Fruit fly (Drosophila melanogaster) whole organism, embryonic: Measurements from ENCODE around the gene CG44362.

Experiments
- CG10543 ChIP-seq: fragments of 200-800 bp; sonication (Bioruptor generic); optimal IDR thresholded peaks from 3 replicates; lab custom pipeline; 2017; ENCODE audit warnings: missing biosample characterization, mild to moderate bottlenecking, missing genetic modification characterization, moderate library complexity
- CG10979 ChIP-seq: fragments of 200-800 bp; sonication (Bioruptor generic); optimal IDR thresholded peaks from 2 replicates; lab custom pipeline; 2018; ENCODE audit warnings: missing biosample characterization, mild to moderate bottlenecking, missing genetic modification characterization, moderate library complexity
- CG14710 ChIP-seq: fragments of 200-800 bp; sonication (Bioruptor generic); optimal IDR thresholded peaks from 3 replicates; lab custom pipeline; 2019; ENCODE audit warnings: missing biosample characterization, mild to moderate bottlenecking, missing genetic modification characterization, moderate library complexity
- CG1602 ChIP-seq: fragments of 200-800 bp; sonication (Bioruptor generic); optimal IDR thresholded peaks from 3 replicates; lab custom pipeline; 2016; ENCODE audit warnings: missing biosample characterization, missing genetic modification characterization
- CG17328 ChIP-seq: fragments of 200-800 bp; sonication (Bioruptor generic); IDR thresholded peaks from 2 replicates; pipeline ENCODE4 v1.3.6; 2022; ENCODE audit warnings: missing biosample characterization, missing genetic modification characterization
- CG17612 ChIP-seq: fragments of 200-800 bp; sonication (Bioruptor generic); IDR thresholded peaks from 2 replicates; pipeline ENCODE4 v1.3.6; 2022; ENCODE audit warnings: missing biosample characterization, missing genetic modification characterization
- CG17912 ChIP-seq: fragments of 200-800 bp; sonication (Bioruptor generic); optimal IDR thresholded peaks from 2 replicates; lab custom pipeline; 2018; ENCODE audit warnings: missing biosample characterization, mild to moderate bottlenecking, missing genetic modification characterization
- CG1792 ChIP-seq: fragments of 200-800 bp; sonication (Bioruptor generic); optimal IDR thresholded peaks from 2 replicates; lab custom pipeline; 2016; ENCODE audit warnings: missing biosample characterization, missing genetic modification characterization
- CG18262 ChIP-seq: fragments of 200-800 bp; optimal IDR thresholded peaks from 3 replicates; lab custom pipeline; 2019; ENCODE audit warnings: missing biosample characterization, mild to moderate bottlenecking, missing genetic modification characterization, moderate library complexity
- CG1832 ChIP-seq: fragments of 200-800 bp; sonication (Bioruptor generic); optimal IDR thresholded peaks from 2 replicates; lab custom pipeline; 2017; ENCODE audit warnings: missing biosample characterization, mild to moderate bottlenecking, missing genetic modification characterization, inconsistent platforms
- CG2199 ChIP-seq: fragments of 200-800 bp; sonication (Bioruptor generic); IDR thresholded peaks from 3 replicates; pipeline ENCODE4 v1.3.6; 2022; ENCODE audit warnings: missing biosample characterization, missing genetic modification characterization
- CG32532 ChIP-seq: fragments of 200-800 bp; sonication (Bioruptor generic); IDR thresholded peaks from 2 replicates; pipeline ENCODE4 v1.3.6; 2022; ENCODE audit warnings: missing biosample characterization, missing genetic modification characterization
- CG34376 ChIP-seq: fragments of 200-800 bp; sonication (Bioruptor generic); optimal IDR thresholded peaks from 2 replicates; lab custom pipeline; 2018; ENCODE audit warnings: missing biosample characterization, mild to moderate bottlenecking, missing genetic modification characterization
- D19B ChIP-seq: fragments of 200-800 bp; sonication (Bioruptor generic); optimal IDR thresholded peaks from 2 replicates; lab custom pipeline; 2017; ENCODE audit warnings: missing biosample characterization, mild to moderate bottlenecking, missing genetic modification characterization
- Doc2 ChIP-seq: fragments of 200-800 bp; sonication (Bioruptor generic); IDR thresholded peaks from 2 replicates; pipeline ENCODE4 v1.3.6; 2022; ENCODE audit warnings: missing biosample characterization, missing genetic modification characterization
- ERR ChIP-seq: fragments of 200-800 bp; sonication (Bioruptor generic); optimal IDR thresholded peaks from 2 replicates; lab custom pipeline; 2016; ENCODE audit warnings: missing biosample characterization, missing genetic modification characterization
- HLH3B ChIP-seq: fragments of 200-800 bp; sonication (Bioruptor generic); IDR thresholded peaks from 2 replicates; pipeline ENCODE4 v1.3.6; 2022; ENCODE audit warnings: missing biosample characterization, missing genetic modification characterization
- HLH54F ChIP-seq: fragments of 200-800 bp; sonication (Bioruptor generic); optimal IDR thresholded peaks from 3 replicates; lab custom pipeline; 2016; ENCODE audit warnings: missing biosample characterization, missing genetic modification characterization
- HLHmδ ChIP-seq: fragments of 200-800 bp; sonication (Bioruptor generic); optimal IDR thresholded peaks from 2 replicates; lab custom pipeline; 2018; ENCODE audit warnings: missing biosample characterization, mild to moderate bottlenecking, missing genetic modification characterization, moderate library complexity
- Hr3 ChIP-seq: fragments of 200-800 bp; sonication (Bioruptor generic); optimal IDR thresholded peaks from 3 replicates; lab custom pipeline; 2016; ENCODE audit warnings: missing biosample characterization, missing genetic modification characterization
- Hr51 ChIP-seq, 2 experiments: fragments of 200-800 bp; sonication (Bioruptor generic); optimal IDR thresholded peaks; 2 replicates in 1 of 2; 3 replicates in 1 of 2; lab custom pipeline; 2016 to 2018; ENCODE audit warnings: missing biosample characterization in 2 of 2, missing genetic modification characterization in 2 of 2, mild to moderate bottlenecking in 1 of 2, moderate library complexity in 1 of 2
- MESR4 ChIP-seq: fragments of 200-800 bp; sonication (Bioruptor generic); optimal IDR thresholded peaks from 2 replicates; lab custom pipeline; 2018; ENCODE audit warnings: missing biosample characterization, mild to moderate bottlenecking, missing genetic modification characterization, moderate library complexity
- NfI ChIP-seq: fragments of 200-800 bp; sonication (Bioruptor generic); optimal IDR thresholded peaks from 3 replicates; lab custom pipeline; 2018; ENCODE audit warnings: missing biosample characterization, mild to moderate bottlenecking, missing genetic modification characterization, moderate library complexity
- Scr ChIP-seq: fragments of 200-800 bp; sonication (Bioruptor generic); IDR thresholded peaks from 2 replicates; pipeline ENCODE4 v1.3.6; 2022; ENCODE audit warnings: missing biosample characterization, missing genetic modification characterization; ENCODE audit not compliant: partially characterized antibody
- ab ChIP-seq: fragments of 200-800 bp; sonication (Bioruptor generic); optimal IDR thresholded peaks from 2 replicates; lab custom pipeline; 2016; ENCODE audit warnings: missing biosample characterization, missing genetic modification characterization
- amos ChIP-seq: fragments of 200-800 bp; sonication (Bioruptor generic); IDR thresholded peaks from 2 replicates; pipeline ENCODE4 v1.3.6; 2022; ENCODE audit warnings: missing biosample characterization, missing genetic modification characterization; ENCODE audit not compliant: partially characterized antibody
- chm ChIP-seq: fragments of 200-800 bp; sonication (Bioruptor generic); IDR thresholded peaks from 2 replicates; pipeline ENCODE4 v1.3.6; 2022; ENCODE audit warnings: missing biosample characterization, missing genetic modification characterization
- dm ChIP-seq: fragments of 200-800 bp; sonication (Bioruptor generic); optimal IDR thresholded peaks from 3 replicates; lab custom pipeline; 2016; ENCODE audit warnings: missing biosample characterization, missing genetic modification characterization
- dmrt99B ChIP-seq: fragments of 200-800 bp; sonication (Bioruptor generic); optimal IDR thresholded peaks from 2 replicates; lab custom pipeline; 2018; ENCODE audit warnings: missing biosample characterization, mild to moderate bottlenecking, missing genetic modification characterization, moderate library complexity
- fd102C ChIP-seq: fragments of 200-800 bp; sonication (Bioruptor generic); optimal IDR thresholded peaks from 2 replicates; lab custom pipeline; 2018; ENCODE audit warnings: missing biosample characterization, mild to moderate bottlenecking, missing genetic modification characterization, moderate library complexity
- fd3F ChIP-seq: fragments of 200-800 bp; sonication (Bioruptor generic); optimal IDR thresholded peaks from 2 replicates; lab custom pipeline; 2018; ENCODE audit warnings: missing biosample characterization, mild to moderate bottlenecking, missing genetic modification characterization, moderate library complexity
- gce ChIP-seq: fragments of 200-800 bp; sonication (Bioruptor generic); IDR thresholded peaks from 3 replicates; pipeline ENCODE4 v1.3.6; 2022; ENCODE audit warnings: missing biosample characterization, missing genetic modification characterization
- gem ChIP-seq: fragments of 200-800 bp; sonication (Bioruptor generic); optimal IDR thresholded peaks from 2 replicates; lab custom pipeline; 2019; ENCODE audit warnings: missing biosample characterization, mild to moderate bottlenecking, missing genetic modification characterization, moderate library complexity
- gro ChIP-seq: fragments of 200-800 bp; sonication (Bioruptor generic); optimal IDR thresholded peaks from 2 replicates; lab custom pipeline; 2016; ENCODE audit warnings: missing biosample characterization, missing genetic modification characterization
- gsb ChIP-seq: fragments of 200-800 bp; sonication (Bioruptor generic); IDR thresholded peaks from 2 replicates; pipeline ENCODE4 v1.3.6; 2022; ENCODE audit warnings: missing biosample characterization, missing genetic modification characterization
- jigr1 ChIP-seq: fragments of 200-800 bp; sonication (Bioruptor generic); IDR thresholded peaks from 3 replicates; pipeline ENCODE4 v1.3.6; 2022; ENCODE audit warnings: missing biosample characterization, missing genetic modification characterization
- ken ChIP-seq: fragments of 200-800 bp; sonication (Bioruptor generic); IDR thresholded peaks from 3 replicates; pipeline ENCODE4 v1.3.6; 2022; ENCODE audit warnings: missing biosample characterization, missing genetic modification characterization
- klu ChIP-seq: fragments of 200-800 bp; sonication (Bioruptor generic); IDR thresholded peaks from 2 replicates; pipeline ENCODE4 v1.3.6; 2022; ENCODE audit warnings: missing biosample characterization, missing genetic modification characterization
- lab ChIP-seq: fragments of 200-800 bp; sonication (Bioruptor generic); optimal IDR thresholded peaks from 3 replicates; lab custom pipeline; 2017; ENCODE audit warnings: missing biosample characterization, missing genetic modification characterization, mild to moderate bottlenecking, moderate library complexity, missing genetic modification reagents
- mam ChIP-seq: fragments of 200-800 bp; sonication (Bioruptor generic); optimal IDR thresholded peaks from 3 replicates; lab custom pipeline; 2016; ENCODE audit warnings: missing biosample characterization, missing genetic modification characterization
- nerfin-2 ChIP-seq: fragments of 200-800 bp; sonication (Bioruptor generic); IDR thresholded peaks from 2 replicates; pipeline ENCODE4 v1.3.6; 2022; ENCODE audit warnings: missing biosample characterization, missing genetic modification characterization; ENCODE audit not compliant: partially characterized antibody
- pan ChIP-seq, 4 experiments: fragments of >200 bp in 3 of 4; fragments of 200-800 bp in 1 of 4; sonication (Bioruptor generic) in 1 of 4; optimal IDR thresholded peaks in 3 of 4; IDR thresholded peaks in 1 of 4; 2 replicates each; pipeline versions ENCODE4 v1.3.6 to Lab custom; 2017 to 2022; ENCODE audit warnings: missing biosample characterization in 2 of 4, missing genetic modification characterization in 2 of 4, mixed read lengths in 1 of 4
- pfk ChIP-seq: fragments of 200-800 bp; sonication (Bioruptor generic); optimal IDR thresholded peaks from 2 replicates; lab custom pipeline; 2018; ENCODE audit warnings: missing biosample characterization, mild to moderate bottlenecking, missing genetic modification characterization, moderate library complexity
- row ChIP-seq: fragments of 200-800 bp; sonication (Bioruptor generic); IDR thresholded peaks from 3 replicates; pipeline ENCODE4 v1.3.6; 2022; ENCODE audit warnings: missing biosample characterization, missing genetic modification characterization
- sob ChIP-seq: fragments of 200-800 bp; sonication (Bioruptor generic); IDR thresholded peaks from 2 replicates; pipeline ENCODE4 v1.3.6; 2022; ENCODE audit warnings: missing biosample characterization, missing genetic modification characterization
- tgo ChIP-seq: fragments of 200-800 bp; sonication (Bioruptor generic); IDR thresholded peaks from 3 replicates; pipeline ENCODE4 v1.3.6; 2022; ENCODE audit warnings: missing biosample characterization, missing genetic modification characterization
- tll ChIP-seq, 2 experiments: fragments of 200-800 bp in 1 of 2; fragments of >200 bp in 1 of 2; sonication (Bioruptor generic) in 1 of 2; optimal IDR thresholded peaks; 2 replicates each; lab custom pipeline; 2017 to 2019; ENCODE audit warnings: missing biosample characterization in 2 of 2, missing genetic modification characterization in 2 of 2, mild to moderate bottlenecking in 1 of 2, moderate library complexity in 1 of 2
- ttk ChIP-seq: fragments of 200-800 bp; sonication (Bioruptor generic); IDR thresholded peaks from 2 replicates; pipeline ENCODE4 v2.1.2; 2022; ENCODE audit warnings: missing biosample characterization, missing genetic modification characterization

Gene CG44362

DNA sequence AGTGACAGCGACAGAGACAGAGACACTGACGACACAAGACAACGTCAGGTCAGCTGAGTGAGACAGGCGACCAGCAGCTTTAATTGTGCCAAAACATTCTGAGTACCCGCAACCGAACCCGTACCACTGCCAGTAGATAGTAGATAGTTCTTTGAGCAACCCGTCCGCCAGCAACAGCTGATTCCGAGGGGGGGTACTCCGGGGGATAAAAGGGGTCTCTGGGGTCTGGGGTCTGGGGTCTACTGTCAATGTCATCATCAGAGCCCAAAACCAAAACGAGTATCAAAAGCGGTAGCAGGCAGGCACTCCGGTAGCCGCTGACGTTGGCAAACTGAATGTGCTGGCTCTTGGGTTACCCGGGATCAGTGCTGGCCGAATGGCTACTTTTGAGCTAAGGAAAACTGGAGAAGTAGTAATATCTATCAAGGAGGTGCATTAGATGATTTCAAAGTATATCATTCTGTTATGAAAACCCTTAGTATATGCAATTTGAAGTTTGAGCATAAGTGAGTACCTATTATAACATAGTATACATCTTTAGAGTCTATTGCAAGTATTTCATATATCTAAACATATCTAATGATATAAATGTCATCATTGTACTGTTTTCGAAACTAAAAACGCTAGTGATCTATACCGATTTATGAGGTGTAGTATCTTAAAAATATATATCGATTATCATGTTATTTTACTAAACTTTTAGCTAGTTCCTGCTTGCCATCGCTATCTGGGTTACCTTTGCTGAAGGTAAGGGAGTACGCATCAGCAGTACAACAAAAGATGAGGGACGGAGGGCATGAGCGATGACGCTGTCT is 16.0 kb upstream of the CG44362 start (continued):
- no peak for TF ChIP-seq nerfin-2 (GFP tag; lab: Robert Waterston, UW)
- TF ChIP-seq fd102C (GFP tag; lab: Kevin White, UChicago) = no peak
- 0 out of 2 replicates have a peak, but pooled peaks have one; percentile 42 for TF ChIP-seq chm
- TF ChIP-seq dm (GFP tag; lab: Kevin White, UChicago) = no peak
- peak; percentile 32; the same call in 1 of the 2 replicates for TF ChIP-seq sob
- TF ChIP-seq ttk (GFP tag; lab: Robert Waterston, UW) = 0 out of 2 replicates have a peak, but pooled peaks have one; percentile 21
- TF ChIP-seq fd3F (GFP tag; lab: Kevin White, UChicago) = peak; percentile 7
- TF ChIP-seq HLH54F (GFP tag; lab: Kevin White, UChicago) = no peak
- TF ChIP-seq ERR (GFP tag; lab: Kevin White, UChicago) = no peak
- no peak for TF ChIP-seq D19B (GFP tag; lab: Kevin White, UChicago)
- no peak for TF ChIP-seq mam (GFP tag; lab: Kevin White, UChicago)
- no peak for TF ChIP-seq jigr1 (GFP tag; lab: Robert Waterston, UW)
- no peak for TF ChIP-seq pfk
- TF ChIP-seq CG10979 (tag; lab: Kevin White, UChicago) = peak; percentile 18
- TF ChIP-seq tgo = peak; percentile 16; the same call in 1 of the 3 replicates
- peak; percentile 60 for TF ChIP-seq CG10543 (GFP tag; lab: Kevin White, UChicago)
- peak; percentile 3 for TF ChIP-seq CG1832
- peak in 1 of 2 experiments; percentile 7 for TF ChIP-seq Hr51 (GFP tag; optimal IDR thresholded peaks at IDR 0.05; lab: Kevin White, UChicago)
- peak; percentile 20; the same call in 1 of the 2 replicates for TF ChIP-seq CG32532 (GFP tag; lab: Robert Waterston, UW)
- no peak for TF ChIP-seq HLH3B (GFP tag; lab: Robert Waterston, UW)
- TF ChIP-seq klu (GFP tag; lab: Robert Waterston, UW) = no peak
- no peak for TF ChIP-seq CG14710 (tag; lab: Kevin White, UChicago)
- TF ChIP-seq ab (GFP tag; lab: Kevin White, UChicago) = no peak
- TF ChIP-seq CG1602 (GFP tag; lab: Kevin White, UChicago) = no peak
- TF ChIP-seq CG2199 = peak; percentile 61; the same call in 1 of the 3 replicates
- TF ChIP-seq dmrt99B (tag; lab: Kevin White, UChicago) = no peak
- no peak for TF ChIP-seq MESR4 (GFP tag; lab: Kevin White, UChicago)
- TF ChIP-seq ken (GFP tag; lab: Robert Waterston, UW) = no peak
- TF ChIP-seq Scr = no peak
- TF ChIP-seq Hr3 (GFP tag; lab: Kevin White, UChicago) = no peak
- TF ChIP-seq gro (GFP tag; lab: Kevin White, UChicago) = no peak
- TF ChIP-seq HLHmδ (GFP tag; lab: Kevin White, UChicago) = no peak
- no peak for TF ChIP-seq amos (GFP tag; lab: Robert Waterston, UW)
- no peak; the same call in 1 of the 2 replicates for TF ChIP-seq CG17328 (GFP tag; lab: Robert Waterston, UW)
- no peak for TF ChIP-seq CG17912
- no peak for TF ChIP-seq CG17612
- TF ChIP-seq lab (GFP tag; lab: Kevin White, UChicago) = peak; percentile 50
- TF ChIP-seq gsb (GFP tag; lab: Robert Waterston, UW) = no peak
- TF ChIP-seq row (GFP tag; lab: Robert Waterston, UW) = peak; percentile 46
- no peak for TF ChIP-seq pan (optimal IDR thresholded peaks at IDR 0.05; lab: Kevin White, UChicago)
- TF ChIP-seq pan (GFP tag; optimal IDR thresholded peaks at IDR 0.05 in 1 of 2, IDR thresholded peaks at IDR 0.05 in 1 of 2) = peak in 1 of 2 experiments; percentile 7
- no peak for TF ChIP-seq gce (GFP tag; lab: Robert Waterston, UW)
- peak; percentile 14 for TF ChIP-seq CG18262 (tag; lab: Kevin White, UChicago)
- no peak for TF ChIP-seq Doc2 (GFP tag; lab: Robert Waterston, UW)
- no peak for TF ChIP-seq CG1792 (GFP tag; lab: Kevin White, UChicago)
- TF ChIP-seq CG34376 (GFP tag; lab: Kevin White, UChicago) = no peak
- TF ChIP-seq tll (GFP tag; optimal IDR thresholded peaks at IDR 0.05; lab: Kevin White, UChicago) = no peak
- no peak for TF ChIP-seq NfI (GFP tag; lab: Kevin White, UChicago)
- peak; percentile 1 for TF ChIP-seq gem
